Worm (Caenorhabditis elegans): ENCODE results near the gene B0416.5.

- no peak for TF ChIP-seq ama-1 (optimal IDR thresholded peaks at IDR 0.05)
- no peak for TF ChIP-seq tra-4 (tag; optimal IDR thresholded peaks at IDR 0.05)
- no peak for TF ChIP-seq flt-1 (GFP tag; IDR thresholded peaks at IDR 0.05)
- TF ChIP-seq ets-7 (tag; optimal IDR thresholded peaks at IDR 0.05) = no peak
- no peak for TF ChIP-seq F13C5.2 (tag; optimal IDR thresholded peaks at IDR 0.05)
These were observed 4.1 kb downstream of the B0416.5 start for ce11 chrX:9266512-9266911.
